Fruit fly (Drosophila melanogaster) whole organism, embryonic: ENCODE measurements around the gene Ttc19.
A peak's percentile ranks its signal among the peaks of the same experiment; 100 is the strongest.

Experiments used
- Abd-B ChIP-seq: fragments of 200-800 bp; sonication (Bioruptor generic); optimal IDR thresholded peaks from 2 replicates; lab custom pipeline; 2018; ENCODE audit warnings: missing biosample characterization, mild to moderate bottlenecking, missing genetic modification characterization, moderate library complexity
- Asciz ChIP-seq: fragments of 200-800 bp; sonication (Bioruptor generic); optimal IDR thresholded peaks from 2 replicates; lab custom pipeline; 2017; ENCODE audit warnings: missing biosample characterization, mild to moderate bottlenecking, missing genetic modification characterization, missing genetic modification reagents
- C15 ChIP-seq: fragments of 200-800 bp; sonication (Bioruptor generic); IDR thresholded peaks from 3 replicates; pipeline ENCODE4 v1.3.6; 2022; ENCODE audit warnings: missing biosample characterization, missing genetic modification characterization
- CG10654 ChIP-seq: fragments of 200-800 bp; sonication (Bioruptor generic); optimal IDR thresholded peaks from 2 replicates; lab custom pipeline; 2016; ENCODE audit warnings: missing biosample characterization, missing genetic modification characterization
- CG15601 ChIP-seq: fragments of 200-800 bp; sonication (Bioruptor generic); optimal IDR thresholded peaks from 3 replicates; lab custom pipeline; 2019; ENCODE audit warnings: missing biosample characterization, mild to moderate bottlenecking, missing genetic modification characterization, moderate library complexity
- CG15696 ChIP-seq: fragments of 200-800 bp; sonication (Bioruptor generic); optimal IDR thresholded peaks from 2 replicates; lab custom pipeline; 2019; ENCODE audit warnings: missing biosample characterization, mild to moderate bottlenecking, missing genetic modification characterization, moderate library complexity
- CG1603 ChIP-seq: fragments of 200-800 bp; sonication (Bioruptor generic); optimal IDR thresholded peaks from 2 replicates; lab custom pipeline; 2019; ENCODE audit warnings: missing biosample characterization, mild to moderate bottlenecking, missing genetic modification characterization, moderate library complexity
- CG17385 ChIP-seq: fragments of 200-800 bp; sonication (Bioruptor generic); optimal IDR thresholded peaks from 3 replicates; lab custom pipeline; 2018; ENCODE audit warnings: missing biosample characterization, mild to moderate bottlenecking, missing genetic modification characterization
- CG18599 ChIP-seq: fragments of 200-800 bp; sonication (Bioruptor generic); optimal IDR thresholded peaks from 3 replicates; lab custom pipeline; 2017; ENCODE audit warnings: missing biosample characterization, missing genetic modification characterization, mild to moderate bottlenecking, moderate library complexity, missing genetic modification reagents
- CG2116 ChIP-seq: fragments of 200-800 bp; sonication (Bioruptor generic); optimal IDR thresholded peaks from 3 replicates; lab custom pipeline; 2018; ENCODE audit warnings: missing biosample characterization, mild to moderate bottlenecking, missing genetic modification characterization
- CG30020 ChIP-seq: fragments of 200-800 bp; optimal IDR thresholded peaks from 2 replicates; lab custom pipeline; 2019; ENCODE audit warnings: missing biosample characterization, mild to moderate bottlenecking, missing genetic modification characterization, moderate library complexity
- CG4282 ChIP-seq: fragments of 200-800 bp; sonication (Bioruptor generic); optimal IDR thresholded peaks from 2 replicates; lab custom pipeline; 2016; ENCODE audit warnings: missing biosample characterization, missing genetic modification characterization
- CG4854 ChIP-seq: fragments of 200-800 bp; sonication (Bioruptor generic); optimal IDR thresholded peaks from 2 replicates; lab custom pipeline; 2016; ENCODE audit warnings: missing biosample characterization, missing genetic modification characterization, inconsistent platforms
- CG8359 ChIP-seq: fragments of 200-800 bp; sonication (Bioruptor generic); optimal IDR thresholded peaks from 2 replicates; lab custom pipeline; 2017; ENCODE audit warnings: missing biosample characterization, mild to moderate bottlenecking, missing genetic modification characterization, borderline replicate concordance
- CG9609 ChIP-seq: fragments of 200-800 bp; sonication (Bioruptor generic); optimal IDR thresholded peaks from 3 replicates; lab custom pipeline; 2016; ENCODE audit warnings: missing biosample characterization, missing genetic modification characterization
- CG9817 ChIP-seq: fragments of 200-800 bp; sonication (Bioruptor generic); optimal IDR thresholded peaks from 2 replicates; lab custom pipeline; 2018; ENCODE audit warnings: missing biosample characterization, mild to moderate bottlenecking, missing genetic modification characterization, moderate library complexity
- Dek ChIP-seq: fragments of 200-800 bp; sonication (Bioruptor generic); optimal IDR thresholded peaks from 3 replicates; lab custom pipeline; 2019; ENCODE audit warnings: missing biosample characterization, mild to moderate bottlenecking, missing genetic modification characterization, moderate library complexity
- Dip2 ChIP-seq: fragments of 200-800 bp; sonication (Bioruptor generic); IDR thresholded peaks from 2 replicates; pipeline ENCODE4 v1.3.6; 2022; ENCODE audit warnings: missing biosample characterization, missing genetic modification characterization
- Gug ChIP-seq: fragments of 200-800 bp; sonication (Bioruptor generic); IDR thresholded peaks from 4 replicates; pipeline ENCODE4 v1.3.6; 2022; ENCODE audit warnings: missing biosample characterization, missing genetic modification characterization
- Hey ChIP-seq: fragments of 200-800 bp; sonication (Bioruptor generic); optimal IDR thresholded peaks from 3 replicates; lab custom pipeline; 2018; ENCODE audit warnings: missing biosample characterization, mild to moderate bottlenecking, missing genetic modification characterization
- Lpt ChIP-seq: fragments of >200 bp; optimal IDR thresholded peaks from 2 replicates; lab custom pipeline; 2018; ENCODE audit warnings: missing biosample characterization, missing genetic modification characterization
- NC2α ChIP-seq: fragments of 200-800 bp; sonication (Bioruptor generic); optimal IDR thresholded peaks from 2 replicates; lab custom pipeline; 2016; ENCODE audit warnings: missing biosample characterization, missing genetic modification characterization
- NfI ChIP-seq: fragments of 200-800 bp; sonication (Bioruptor generic); optimal IDR thresholded peaks from 3 replicates; lab custom pipeline; 2018; ENCODE audit warnings: missing biosample characterization, mild to moderate bottlenecking, missing genetic modification characterization, moderate library complexity
- Opbp ChIP-seq: fragments of 200-800 bp; sonication (Bioruptor generic); IDR thresholded peaks from 3 replicates; pipeline ENCODE4 v1.3.6; 2022; ENCODE audit warnings: missing biosample characterization, missing genetic modification characterization; ENCODE audit not compliant: partially characterized antibody
- Pdp1 ChIP-seq, 2 experiments: fragments of 200-800 bp; sonication (Bioruptor generic); optimal IDR thresholded peaks; 3 replicates each; lab custom pipeline; 2016; ENCODE audit warnings: missing biosample characterization in 2 of 2, missing genetic modification characterization in 2 of 2, mild to moderate bottlenecking in 1 of 2, moderate library complexity in 1 of 2
- Ravus ChIP-seq: fragments of 200-800 bp; sonication (Bioruptor generic); IDR thresholded peaks from 2 replicates; pipeline ENCODE4 v1.3.6; 2022; ENCODE audit warnings: missing biosample characterization, missing genetic modification characterization
- Sry-β ChIP-seq: fragments of 200-800 bp; sonication (Bioruptor generic); optimal IDR thresholded peaks from 2 replicates; lab custom pipeline; 2018; ENCODE audit warnings: missing biosample characterization, mild to moderate bottlenecking, missing genetic modification characterization, moderate library complexity
- Sry-δ ChIP-seq: fragments of 200-800 bp; sonication (Bioruptor generic); optimal IDR thresholded peaks from 2 replicates; lab custom pipeline; 2016; ENCODE audit warnings: missing biosample characterization, missing genetic modification characterization
- abd-A ChIP-seq: fragments of 200-800 bp; sonication (Bioruptor generic); optimal IDR thresholded peaks from 3 replicates; lab custom pipeline; 2019; ENCODE audit warnings: missing biosample characterization, mild to moderate bottlenecking, missing genetic modification characterization, moderate library complexity
- bsh ChIP-seq, 2 experiments: fragments of 200-800 bp; sonication (Bioruptor generic); optimal IDR thresholded peaks; 2 replicates each; lab custom pipeline; 2017 to 2018; ENCODE audit warnings: mild to moderate bottlenecking in 2 of 2, missing biosample characterization in 2 of 2, missing genetic modification characterization in 2 of 2, moderate library complexity in 1 of 2
- ci ChIP-seq: fragments of 200-800 bp; sonication (Bioruptor generic); IDR thresholded peaks from 3 replicates; pipeline ENCODE4 v1.3.6; 2022; ENCODE audit warnings: missing biosample characterization, missing genetic modification characterization
- danr ChIP-seq: fragments of 200-800 bp; sonication (Bioruptor generic); IDR thresholded peaks from 2 replicates; pipeline ENCODE4 v1.3.6; 2022; ENCODE audit warnings: missing biosample characterization, missing genetic modification characterization
- dimm ChIP-seq: fragments of 200-800 bp; sonication (Bioruptor generic); IDR thresholded peaks from 2 replicates; pipeline ENCODE4 v1.3.6; 2022; ENCODE audit warnings: missing biosample characterization, missing genetic modification characterization
- fd102C ChIP-seq: fragments of 200-800 bp; sonication (Bioruptor generic); optimal IDR thresholded peaks from 2 replicates; lab custom pipeline; 2018; ENCODE audit warnings: missing biosample characterization, mild to moderate bottlenecking, missing genetic modification characterization, moderate library complexity
- fru ChIP-seq: fragments of >200 bp; optimal IDR thresholded peaks from 2 replicates; lab custom pipeline; 2017
- h ChIP-seq: fragments of >200 bp; optimal IDR thresholded peaks from 2 replicates; lab custom pipeline; 2017
- hb ChIP-seq: fragments of 200-800 bp; sonication (Bioruptor generic); IDR thresholded peaks from 3 replicates; pipeline ENCODE4 v1.3.6; 2022; ENCODE audit warnings: missing biosample characterization, missing genetic modification characterization; ENCODE audit not compliant: partially characterized antibody
- her ChIP-seq: fragments of 200-800 bp; sonication (Bioruptor generic); optimal IDR thresholded peaks from 2 replicates; lab custom pipeline; 2016; ENCODE audit warnings: missing biosample characterization, missing genetic modification characterization
- lab ChIP-seq: fragments of 200-800 bp; sonication (Bioruptor generic); optimal IDR thresholded peaks from 3 replicates; lab custom pipeline; 2017; ENCODE audit warnings: missing biosample characterization, missing genetic modification characterization, mild to moderate bottlenecking, moderate library complexity, missing genetic modification reagents
- lmd ChIP-seq: fragments of 200-800 bp; sonication (Bioruptor generic); IDR thresholded peaks from 2 replicates; pipeline ENCODE4 v1.3.6; 2022; ENCODE audit warnings: missing biosample characterization, missing genetic modification characterization
- nerfin-1 ChIP-seq: fragments of 200-800 bp; sonication (Bioruptor generic); optimal IDR thresholded peaks from 3 replicates; lab custom pipeline; 2019; ENCODE audit warnings: missing biosample characterization, mild to moderate bottlenecking, missing genetic modification characterization, moderate library complexity
- oc ChIP-seq: fragments of 200-800 bp; sonication (Bioruptor generic); optimal IDR thresholded peaks from 2 replicates; lab custom pipeline; 2018; ENCODE audit warnings: missing biosample characterization, mild to moderate bottlenecking, missing genetic modification characterization, moderate library complexity
- phol ChIP-seq: fragments of 200-800 bp; sonication (Bioruptor generic); optimal IDR thresholded peaks from 3 replicates; lab custom pipeline; 2018; ENCODE audit warnings: missing biosample characterization, mild to moderate bottlenecking, missing genetic modification characterization, moderate library complexity
- psq ChIP-seq: fragments of 200-800 bp; sonication (Bioruptor generic); optimal IDR thresholded peaks from 2 replicates; lab custom pipeline; 2017; ENCODE audit warnings: missing biosample characterization, missing genetic modification characterization
- rib ChIP-seq: fragments of 200-800 bp; sonication (Bioruptor generic); IDR thresholded peaks from 2 replicates; pipeline ENCODE4 v1.3.6; 2022; ENCODE audit warnings: missing biosample characterization, missing genetic modification characterization
- sd ChIP-seq: fragments of 200-800 bp; sonication (Bioruptor generic); optimal IDR thresholded peaks from 3 replicates; lab custom pipeline; 2018; ENCODE audit warnings: missing biosample characterization, mild to moderate bottlenecking, missing genetic modification characterization, moderate library complexity
- sens-2 ChIP-seq: fragments of 200-800 bp; sonication (Bioruptor generic); IDR thresholded peaks from 2 replicates; pipeline ENCODE4 v1.3.6; 2022; ENCODE audit warnings: missing biosample characterization, missing genetic modification characterization
- sr ChIP-seq: fragments of 200-800 bp; sonication (Bioruptor generic); IDR thresholded peaks from 3 replicates; pipeline ENCODE4 v1.3.6; 2022; ENCODE audit warnings: missing biosample characterization, missing genetic modification characterization
- tap ChIP-seq: fragments of 200-800 bp; optimal IDR thresholded peaks from 3 replicates; lab custom pipeline; 2019; ENCODE audit warnings: missing biosample characterization, mild to moderate bottlenecking, missing genetic modification characterization, moderate library complexity
- tll ChIP-seq, 2 experiments: fragments of 200-800 bp in 1 of 2; fragments of >200 bp in 1 of 2; sonication (Bioruptor generic) in 1 of 2; optimal IDR thresholded peaks; 2 replicates each; lab custom pipeline; 2017 to 2019; ENCODE audit warnings: missing biosample characterization in 2 of 2, missing genetic modification characterization in 2 of 2, mild to moderate bottlenecking in 1 of 2, moderate library complexity in 1 of 2

Gene Ttc19

DNA sequence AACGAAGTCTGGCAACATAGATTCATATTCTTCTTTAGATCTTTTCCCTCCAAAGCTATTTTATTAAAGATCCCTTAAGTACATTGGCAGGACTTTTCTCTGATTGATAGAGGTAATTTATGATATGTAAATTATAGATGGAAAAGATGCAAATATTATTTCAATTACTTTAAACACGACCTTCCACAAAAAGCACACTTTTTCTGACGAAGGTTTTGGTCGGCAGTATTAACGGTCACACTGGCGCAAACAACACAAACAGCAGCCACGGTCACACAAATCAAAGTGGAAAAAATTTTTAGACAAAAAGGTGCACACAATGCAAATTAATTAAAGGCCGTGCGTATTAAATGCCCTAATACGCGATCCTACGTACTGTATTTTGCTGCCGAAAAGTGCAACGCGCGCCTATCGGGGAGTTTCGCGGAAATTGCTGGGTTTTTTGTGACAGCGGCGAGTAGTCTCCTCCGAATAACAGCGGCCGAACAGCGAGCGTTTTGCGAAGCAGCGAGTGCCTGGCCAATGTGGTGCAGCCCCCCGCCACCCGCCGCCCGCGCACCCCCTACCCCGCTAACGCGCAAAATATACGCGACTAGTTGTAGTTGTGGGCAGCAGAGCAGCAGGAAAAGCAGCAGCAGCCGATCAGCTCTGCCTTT lies 9.0 kb upstream of the Ttc19 start, which contains the start of gene CG10492 (continued):
- peak; percentile 49 for TF ChIP-seq CG30020 (tag; lab: Kevin White, UChicago)
- TF ChIP-seq rib (GFP tag; lab: Robert Waterston, UW) = peak; percentile 69; the same call in 1 of the 2 replicates
- TF ChIP-seq NC2α = no peak
- TF ChIP-seq tll (GFP tag; optimal IDR thresholded peaks at IDR 0.05; lab: Kevin White, UChicago) = no peak
- no peak for TF ChIP-seq Hey (tag; lab: Kevin White, UChicago)
- no peak for TF ChIP-seq sens-2 (GFP tag; lab: Robert Waterston, UW)
- no peak for TF ChIP-seq danr (GFP tag; lab: Robert Waterston, UW)
- no peak for TF ChIP-seq abd-A
- no peak for TF ChIP-seq h (lab: Kevin White, UChicago)
- TF ChIP-seq CG9609 (GFP tag; lab: Kevin White, UChicago) = no peak
- TF ChIP-seq lab = no peak
- TF ChIP-seq CG9817 (tag; lab: Kevin White, UChicago) = no peak
- TF ChIP-seq Pdp1 (GFP tag; optimal IDR thresholded peaks at IDR 0.05; lab: Kevin White, UChicago) = no peak
- no peak for TF ChIP-seq CG17385 (GFP tag; lab: Kevin White, UChicago)
- TF ChIP-seq Dip2 = no peak
- TF ChIP-seq Opbp (GFP tag; lab: Robert Waterston, UW) = peak; percentile 51; the same call in 1 of the 3 replicates
- TF ChIP-seq Sry-β = no peak
- no peak for TF ChIP-seq Dek
- TF ChIP-seq phol = peak; percentile 62
- no peak for TF ChIP-seq hb (GFP tag; lab: Robert Waterston, UW)
- TF ChIP-seq CG15601 (tag; lab: Kevin White, UChicago) = no peak
- no peak for TF ChIP-seq Asciz (GFP tag; lab: Kevin White, UChicago)
- TF ChIP-seq tap (tag; lab: Kevin White, UChicago) = no peak
- TF ChIP-seq CG10654 = no peak
- no peak for TF ChIP-seq CG15696
- TF ChIP-seq CG4282 (GFP tag; lab: Kevin White, UChicago) = no peak
- TF ChIP-seq CG1603 (tag; lab: Kevin White, UChicago) = no peak
- no peak for TF ChIP-seq CG18599 (GFP tag; lab: Kevin White, UChicago)
- TF ChIP-seq oc (tag; lab: Kevin White, UChicago) = no peak
- TF ChIP-seq sr = peak; percentile 29; the same call in 1 of the 3 replicates
- TF ChIP-seq dimm (GFP tag; lab: Robert Waterston, UW) = no peak
- TF ChIP-seq nerfin-1 (tag; lab: Kevin White, UChicago) = no peak
- no peak for TF ChIP-seq fd102C (GFP tag; lab: Kevin White, UChicago)
- peak; percentile 63 for TF ChIP-seq CG2116 (GFP tag; lab: Kevin White, UChicago)
- TF ChIP-seq lmd (GFP tag; lab: Robert Waterston, UW) = no peak
- no peak for TF ChIP-seq bsh (GFP tag; optimal IDR thresholded peaks at IDR 0.05; lab: Kevin White, UChicago)
- TF ChIP-seq Gug (GFP tag; lab: Robert Waterston, UW) = no peak
- TF ChIP-seq her (GFP tag; lab: Kevin White, UChicago) = no peak
- peak; percentile 52 for TF ChIP-seq Sry-δ (GFP tag; lab: Kevin White, UChicago)
- no peak for TF ChIP-seq C15
- TF ChIP-seq psq = no peak
- TF ChIP-seq sd (tag; lab: Kevin White, UChicago) = no peak
- TF ChIP-seq CG4854 (GFP tag; lab: Kevin White, UChicago) = no peak
- TF ChIP-seq fru (lab: Kevin White, UChicago) = peak; percentile 44
- TF ChIP-seq NfI (GFP tag; lab: Kevin White, UChicago) = no peak
- no peak for TF ChIP-seq Ravus
- peak; percentile 49; the same call in 1 of the 3 replicates for TF ChIP-seq ci (GFP tag; lab: Robert Waterston, UW)
- no peak for TF ChIP-seq CG8359 (GFP tag; lab: Kevin White, UChicago)
- TF ChIP-seq Lpt (GFP tag; lab: Kevin White, UChicago) = no peak
- no peak for TF ChIP-seq Abd-B (GFP tag; lab: Kevin White, UChicago)
